Worm (Caenorhabditis elegans) whole organism, young adult: ENCODE results near the gene C53A5.13.
A peak's percentile ranks its signal among the peaks of the same experiment; 100 is the strongest.

Experiments
- F39B2.1 ChIP-seq: fragments of 200-800 bp; sonication (Bioruptor generic); IDR thresholded peaks from 2 replicates; pipeline ENCODE4 v1.3.6; 2022; ENCODE audit warnings: missing genetic modification reagents, missing genetic modification characterization, missing compliant biosample characterization
- F49E8.2 ChIP-seq: sonication (generic microtip); optimal IDR thresholded peaks from 3 replicates; lab custom pipeline; 2017; ENCODE audit warnings: missing genetic modification characterization, mild to moderate bottlenecking, missing compliant biosample characterization, antibody characterized with exemption, moderate library complexity; ENCODE audit not compliant: insufficient read depth
- F57C9.4 ChIP-seq: sonication (generic microtip); optimal IDR thresholded peaks from 2 replicates; lab custom pipeline; 2017; ENCODE audit warnings: mild to moderate bottlenecking, missing genetic modification characterization, missing compliant biosample characterization
- K11D2.4 ChIP-seq: fragments of 200-800 bp; sonication (Bioruptor generic); IDR thresholded peaks from 2 replicates; pipeline ENCODE4 v1.3.6; 2022; ENCODE audit warnings: missing genetic modification reagents, missing genetic modification characterization, missing compliant biosample characterization
- Y67H2A.10 ChIP-seq: fragments of 200-800 bp; sonication (Bioruptor generic); conservative IDR thresholded peaks from 2 replicates; pipeline ENCODE4 v1.3.6; 2022; ENCODE audit warnings: missing genetic modification reagents, missing genetic modification characterization, missing compliant biosample characterization
- attf-6 ChIP-seq: fragments of 200-800 bp; sonication (Bioruptor generic); IDR thresholded peaks from 2 replicates; pipeline ENCODE4 v1.3.6; 2022; ENCODE audit warnings: missing genetic modification reagents, missing genetic modification characterization, missing compliant biosample characterization
- bed-2 ChIP-seq: fragments of 200-800 bp; sonication (Bioruptor generic); IDR thresholded peaks from 2 replicates; pipeline ENCODE4 v1.3.6; 2022; ENCODE audit warnings: missing genetic modification reagents, missing genetic modification characterization, missing compliant biosample characterization
- ccch-3 ChIP-seq: fragments of 200-800 bp; sonication (Bioruptor generic); optimal IDR thresholded peaks from 2 replicates; lab custom pipeline; 2018; ENCODE audit warnings: mild to moderate bottlenecking, missing genetic modification characterization, missing compliant biosample characterization
- cebp-2 ChIP-seq: fragments of 200-800 bp; sonication (Bioruptor generic); IDR thresholded peaks from 2 replicates; pipeline ENCODE4 v1.3.6; 2022; ENCODE audit warnings: missing genetic modification characterization, missing compliant biosample characterization
- ceh-100 ChIP-seq: fragments of 200-800 bp; sonication (Bioruptor generic); IDR thresholded peaks from 2 replicates; pipeline ENCODE4 v1.3.6; 2022; ENCODE audit warnings: missing genetic modification reagents, missing genetic modification characterization, missing compliant biosample characterization
- ceh-58 ChIP-seq: fragments of 200-800 bp; sonication (Bioruptor generic); IDR thresholded peaks from 2 replicates; pipeline ENCODE4 v1.3.6; 2022; ENCODE audit warnings: missing genetic modification characterization, missing compliant biosample characterization
- chd-7 ChIP-seq: sonication (generic microtip); optimal IDR thresholded peaks from 2 replicates; lab custom pipeline; 2016; ENCODE audit warnings: mild to moderate bottlenecking, missing genetic modification characterization, moderate library complexity, missing compliant biosample characterization
- egl-44 ChIP-seq: fragments of 200-800 bp; sonication (Bioruptor generic); IDR thresholded peaks from 2 replicates; pipeline ENCODE4 v1.3.6; 2022; ENCODE audit warnings: missing genetic modification reagents, missing genetic modification characterization, missing compliant biosample characterization
- egrh-3 ChIP-seq: fragments of 200-800 bp; sonication (Bioruptor generic); IDR thresholded peaks from 2 replicates; pipeline ENCODE4 v1.3.6; 2022; ENCODE audit warnings: missing genetic modification reagents, missing genetic modification characterization, missing compliant biosample characterization
- ekl-4 ChIP-seq: fragments of 200-800 bp; sonication (Bioruptor generic); IDR thresholded peaks from 2 replicates; pipeline ENCODE4 v1.3.6; 2022; ENCODE audit warnings: missing genetic modification reagents, missing genetic modification characterization, missing compliant biosample characterization
- gei-17 ChIP-seq: fragments of 200-800 bp; sonication (Bioruptor generic); optimal IDR thresholded peaks from 2 replicates; lab custom pipeline; 2018; ENCODE audit warnings: mild to moderate bottlenecking, missing genetic modification characterization, missing compliant biosample characterization
- hlh-26 ChIP-seq: fragments of 200-800 bp; sonication (Bioruptor generic); conservative IDR thresholded peaks from 2 replicates; pipeline ENCODE4 v1.3.6; 2022; ENCODE audit warnings: missing genetic modification reagents, missing genetic modification characterization, missing compliant biosample characterization
- hsf-1 ChIP-seq: fragments of 200-800 bp; sonication (Bioruptor generic); IDR thresholded peaks from 2 replicates; pipeline ENCODE4 v1.3.6; 2022; ENCODE audit warnings: missing genetic modification reagents, missing genetic modification characterization, missing compliant biosample characterization
- lin-35 ChIP-seq, 3 experiments: fragments of 150-350 bp in 2 of 3; sonication (generic microtip) in 1 of 3; optimal IDR thresholded peaks; 2 replicates each; lab custom pipeline; 2014 to 2018; ENCODE audit warnings: missing biosample characterization in 3 of 3, missing genetic modification characterization in 3 of 3, missing genetic modification reagents in 3 of 3
- lsl-1 ChIP-seq: fragments of 200-800 bp; sonication (Bioruptor generic); optimal IDR thresholded peaks from 2 replicates; lab custom pipeline; 2018; ENCODE audit warnings: mild to moderate bottlenecking, missing genetic modification characterization, moderate library complexity, missing compliant biosample characterization
- lsy-27 ChIP-seq: sonication (generic microtip); optimal IDR thresholded peaks from 2 replicates; lab custom pipeline; 2017; ENCODE audit warnings: missing genetic modification characterization, mild to moderate bottlenecking, missing compliant biosample characterization, antibody characterized with exemption, missing genotype, borderline replicate concordance; ENCODE audit not compliant: insufficient read depth
- mcd-1 ChIP-seq: fragments of 200-800 bp; sonication (Bioruptor generic); IDR thresholded peaks from 2 replicates; pipeline ENCODE4 v1.3.6; 2022; ENCODE audit warnings: missing genetic modification reagents, missing genetic modification characterization, missing compliant biosample characterization
- nfya-2 ChIP-seq: fragments of 200-800 bp; sonication (Bioruptor generic); IDR thresholded peaks from 2 replicates; pipeline ENCODE4 v1.3.6; 2022; ENCODE audit warnings: missing genetic modification reagents, missing genetic modification characterization, missing compliant biosample characterization
- nhr-27 ChIP-seq: fragments of 200-800 bp; sonication (Bioruptor generic); optimal IDR thresholded peaks from 2 replicates; lab custom pipeline; 2018; ENCODE audit warnings: mild to moderate bottlenecking, missing genetic modification characterization, moderate library complexity, missing compliant biosample characterization
- pha-4 ChIP-seq: fragments of 150-350 bp; sonication (generic microtip); optimal IDR thresholded peaks from 2 replicates; lab custom pipeline; 2014; ENCODE audit warnings: missing biosample characterization, missing genetic modification reagents, missing genetic modification characterization
- repo-1 ChIP-seq: sonication (generic microtip); optimal IDR thresholded peaks from 2 replicates; lab custom pipeline; 2017; ENCODE audit warnings: mild to moderate bottlenecking, missing genetic modification characterization, missing compliant biosample characterization
- rpc-1 ChIP-seq, 2 experiments: fragments of 150-350 bp in 1 of 2; sonication (generic microtip) in 1 of 2; optimal IDR thresholded peaks; 2 replicates each; lab custom pipeline; 2014 to 2018; ENCODE audit warnings: missing biosample characterization in 1 of 2, missing genetic modification characterization in 1 of 2, missing genetic modification reagents in 1 of 2, missing genotype in 1 of 2
- snpc-4 ChIP-seq, 5 experiments: fragments of 150-350 bp in 1 of 5; sonication (generic microtip) in 4 of 5; optimal IDR thresholded peaks; 2 replicates each; lab custom pipeline; 2014 to 2018; ENCODE audit warnings: missing genetic modification characterization in 5 of 5, missing biosample characterization in 3 of 5, antibody characterized with exemption in 2 of 5, mild to moderate bottlenecking in 2 of 5, missing compliant biosample characterization in 2 of 5, missing genotype in 2 of 5, moderate library complexity in 2 of 5, missing genetic modification reagents in 1 of 5
- sptf-2 ChIP-seq: fragments of 200-800 bp; sonication (Bioruptor generic); optimal IDR thresholded peaks from 2 replicates; lab custom pipeline; 2018; ENCODE audit warnings: mild to moderate bottlenecking, missing genetic modification characterization, missing compliant biosample characterization
- ztf-25 ChIP-seq: fragments of 200-800 bp; sonication (Bioruptor generic); IDR thresholded peaks from 2 replicates; pipeline ENCODE4 v1.3.6; 2022; ENCODE audit warnings: missing genetic modification reagents, missing genetic modification characterization, missing compliant biosample characterization
- ztf-3 ChIP-seq: fragments of 200-800 bp; sonication (Bioruptor generic); optimal IDR thresholded peaks from 2 replicates; lab custom pipeline; 2018; ENCODE audit warnings: mild to moderate bottlenecking, missing genetic modification characterization, missing compliant biosample characterization

Gene C53A5.13

DNA sequence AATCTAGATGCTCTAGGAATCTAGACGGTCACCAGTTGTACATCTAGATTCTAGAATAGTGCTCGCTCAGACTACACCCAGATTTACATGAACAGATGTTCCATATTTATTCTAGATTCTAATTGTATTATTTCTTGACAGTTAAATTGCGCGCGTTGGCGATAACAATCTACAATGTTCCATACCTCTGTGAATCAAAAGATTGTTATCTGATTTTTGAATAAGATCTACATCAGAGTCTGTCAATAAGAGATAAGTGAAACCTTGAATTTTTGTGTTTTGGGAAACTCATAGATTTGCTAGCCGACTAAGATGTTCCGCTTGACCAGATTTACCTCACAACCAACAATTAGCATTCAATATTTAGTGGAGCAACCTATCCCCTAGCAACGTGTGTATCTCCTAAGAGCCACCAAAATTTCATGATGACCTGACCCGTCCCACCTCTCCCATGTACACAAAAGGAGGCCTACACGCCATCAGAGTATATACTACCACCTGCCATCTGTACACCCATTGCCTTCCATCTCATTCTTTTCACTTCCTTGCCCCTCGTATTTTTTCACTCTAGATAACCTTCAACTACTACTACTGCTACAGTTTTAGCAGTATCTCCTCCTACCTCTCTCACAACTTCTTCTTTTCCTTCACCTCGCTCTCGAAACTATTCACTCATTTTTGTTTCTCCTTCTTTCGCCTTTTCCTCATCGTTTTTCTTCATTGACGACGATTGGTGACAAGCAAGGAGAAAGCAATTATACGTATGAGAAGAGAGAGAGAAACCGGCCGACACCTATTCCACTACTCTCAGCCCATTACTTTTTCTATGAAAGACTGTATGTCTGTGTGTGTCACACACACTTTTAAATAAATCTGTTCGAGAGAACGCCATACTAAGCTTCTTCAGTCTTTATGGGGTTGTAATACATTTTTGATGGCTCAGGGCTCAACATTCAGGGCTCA is 39.7 kb upstream of the C53A5.13 start:
- no peak for TF ChIP-seq ceh-100
- no peak for TF ChIP-seq rpc-1 (optimal IDR thresholded peaks at IDR 0.05; lab: Kevin White, UChicago)
- TF ChIP-seq rpc-1 (tag; optimal IDR thresholded peaks at IDR 0.05; lab: Kevin White, UChicago) = no peak
- TF ChIP-seq Y67H2A.10 (GFP tag; lab: Robert Waterston, UW) = no peak
- TF ChIP-seq F57C9.4 (tag; lab: Kevin White, UChicago) = no peak
- TF ChIP-seq F49E8.2 = no peak
- no peak for TF ChIP-seq bed-2
- TF ChIP-seq egl-44 (GFP tag; lab: Robert Waterston, UW) = no peak
- no peak for TF ChIP-seq mcd-1 (GFP tag; lab: Robert Waterston, UW)
- no peak for TF ChIP-seq attf-6 (GFP tag; lab: Robert Waterston, UW)
- no peak for TF ChIP-seq lsl-1
- TF ChIP-seq lsy-27 (tag; lab: Kevin White, UChicago) = no peak
- no peak for TF ChIP-seq lin-35 (GFP tag; optimal IDR thresholded peaks at IDR 0.05; lab: Kevin White, UChicago)
- TF ChIP-seq hlh-26 = no peak

ce11 chrV:14508005-14508521 is 38.6 kb upstream of the C53A5.13 start, which contains the start of gene R02D5.1:
R02D5.1 (plus strand) TSS chrV:14508249.
- TF ChIP-seq K11D2.4 (GFP tag; lab: Robert Waterston, UW) (no peak), ztf-25 (0 out of 2 replicates have a peak, but pooled peaks have one; percentile 48), ceh-58 (GFP tag; lab: Robert Waterston, UW) (no peak), cebp-2 (no peak), chd-7 (tag; lab: Kevin White, UChicago) (no peak)

DNA sequence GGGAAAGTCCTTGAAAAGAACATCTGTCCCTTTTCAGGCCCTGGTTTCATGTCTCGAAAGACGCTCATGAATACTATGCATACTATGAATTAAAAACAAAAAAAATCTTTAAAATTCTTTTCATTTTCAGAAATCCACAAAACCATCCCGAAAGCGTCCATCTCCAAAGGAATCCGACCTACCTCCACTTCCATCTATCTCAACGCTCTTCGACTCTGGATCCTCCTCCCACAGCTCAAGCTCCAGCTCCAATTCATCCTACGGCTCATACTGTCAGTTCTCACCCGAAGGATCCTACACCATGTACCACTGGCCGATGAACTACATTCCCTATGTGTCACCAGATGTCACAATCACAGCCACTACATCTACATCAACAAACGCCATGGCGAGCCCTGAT is 38.1 kb upstream of the C53A5.13 start:
- TF ChIP-seq hsf-1 (GFP tag; lab: Robert Waterston, UW) (no peak), egrh-3 (GFP tag; lab: Robert Waterston, UW) (no peak), gei-17 (GFP tag; lab: Kevin White, UChicago) (no peak), nhr-27 (no peak), ccch-3 (no peak), ekl-4 (GFP tag; lab: Robert Waterston, UW) (no peak), sptf-2 (GFP tag; lab: Kevin White, UChicago) (no peak), nfya-2 (GFP tag; lab: Robert Waterston, UW) (no peak), repo-1 (tag; lab: Kevin White, UChicago) (no peak), ztf-3 (no peak), F39B2.1 (GFP tag; lab: Robert Waterston, UW) (no peak)

DNA sequence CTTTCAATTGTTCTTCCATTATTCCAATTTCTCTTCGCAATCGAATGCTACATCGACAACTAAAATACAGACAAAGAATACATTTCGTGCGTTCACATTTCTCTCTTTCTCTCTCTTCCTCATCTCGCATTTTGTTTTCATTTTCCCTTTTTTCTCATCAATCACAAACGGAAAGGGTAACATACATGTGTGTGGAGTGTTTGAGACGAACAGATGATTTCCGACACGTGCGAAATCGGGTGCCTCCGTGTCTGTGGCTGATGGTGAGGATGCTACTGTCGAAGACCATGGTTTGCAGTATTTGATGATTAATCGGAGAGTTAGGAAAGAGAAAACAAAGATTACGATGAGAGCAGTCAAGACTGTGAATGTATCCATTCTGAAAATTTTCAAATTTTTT is 35.9 kb upstream of the C53A5.13 start, which contains the start of gene R02D5.9:
Gene R02D5.9, minus strand, starts transcription at position 378 of the 400 bp plus-strand sequence.
- no peak for TF ChIP-seq lsy-27 (tag; lab: Kevin White, UChicago)
- TF ChIP-seq snpc-4 (GFP tag; optimal IDR thresholded peaks at IDR 0.05; lab: Kevin White, UChicago) = no peak
- TF ChIP-seq snpc-4 (tag; optimal IDR thresholded peaks at IDR 0.05; lab: Kevin White, UChicago) = no peak
- no peak for TF ChIP-seq pha-4
- TF ChIP-seq, all 124 proteins: peak for 0
